Worm (Caenorhabditis elegans): ENCODE data around the gene gar-2.

ce11 chrIII:6362323-6362922 lies 53.3 kb downstream of the gar-2 start:
- TF ChIP-seq ztf-11 (tag; optimal IDR thresholded peaks at IDR 0.05) (no peak), lin-39 (tag; optimal IDR thresholded peaks at IDR 0.05) (no peak), nhr-237 (tag; optimal IDR thresholded peaks at IDR 0.05) (no peak), snpc-4 (tag; optimal IDR thresholded peaks at IDR 0.05) (no peak), ceh-16 (tag; optimal IDR thresholded peaks at IDR 0.05) (no peak), skn-1 (tag; optimal IDR thresholded peaks at IDR 0.05) (no peak), egl-27 (tag; optimal IDR thresholded peaks at IDR 0.05) (no peak)
